Worm (Caenorhabditis elegans) whole organism, L4 larva: ENCODE measurements around the gene hpa-1.

Experiments used
- nhr-25 ChIP-seq: sonication (generic microtip); optimal IDR thresholded peaks from 2 replicates; lab custom pipeline; 2017; ENCODE audit warnings: missing genetic modification characterization, mild to moderate bottlenecking, missing compliant biosample characterization, antibody characterized with exemption, moderate library complexity, borderline replicate concordance; ENCODE audit not compliant: insufficient read depth
- nhr-6 ChIP-seq: fragments of 150-350 bp; optimal IDR thresholded peaks from 2 replicates; lab custom pipeline; 2014; ENCODE audit warnings: missing biosample characterization, missing genetic modification characterization
- pha-4 ChIP-seq, 2 experiments: fragments of 150-350 bp in 1 of 2; fragments of 200-800 bp in 1 of 2; sonication (Bioruptor generic) in 1 of 2; IDR thresholded peaks in 1 of 2; optimal IDR thresholded peaks in 1 of 2; 2 replicates each; pipeline versions ENCODE4 v1.3.6 to Lab custom; 2014 to 2022; ENCODE audit warnings: missing genetic modification characterization in 2 of 2, missing genetic modification reagents in 2 of 2, missing biosample characterization in 1 of 2, missing compliant biosample characterization in 1 of 2

DNA sequence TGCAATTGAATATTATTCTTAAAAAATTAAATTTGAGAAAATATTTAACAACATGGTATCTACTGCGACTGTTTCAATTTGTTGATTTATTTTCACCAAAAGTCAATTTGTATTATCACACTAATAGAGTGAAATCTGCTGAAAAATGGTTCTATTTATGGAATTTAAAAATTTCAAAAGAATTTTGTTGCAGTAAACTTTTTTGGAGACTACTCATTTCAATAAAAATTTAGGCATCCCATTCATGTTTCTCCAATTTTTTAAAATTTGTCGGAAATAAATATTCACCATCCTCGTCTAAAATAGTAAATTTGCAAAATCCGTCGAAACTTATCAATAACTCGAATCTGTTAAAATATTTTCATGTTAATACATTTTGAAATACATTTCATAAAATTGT is 46.9 kb downstream of the hpa-1 start:
- TF ChIP-seq pha-4 (GFP tag; IDR thresholded peaks at IDR 0.05; lab: Robert Waterston, UW) (no peak), pha-4 (tag; optimal IDR thresholded peaks at IDR 0.05; lab: Kevin White, UChicago) (no peak), nhr-6 (no peak), nhr-25 (tag; lab: Kevin White, UChicago) (no peak)
